Worm (Caenorhabditis elegans) whole organism, L2 larva: Measurements from ENCODE around the gene Y67D8C.7.

Experiments used
- ZK546.5 ChIP-seq: sonication (generic microtip); optimal IDR thresholded peaks from 2 replicates; lab custom pipeline; 2017; ENCODE audit warnings: missing biosample characterization, missing genetic modification characterization
- ceh-82 ChIP-seq: fragments of 150-350 bp; optimal IDR thresholded peaks from 2 replicates; lab custom pipeline; 2014; ENCODE audit warnings: missing biosample characterization, missing genetic modification characterization
- elt-1 ChIP-seq: fragments of 150-350 bp; optimal IDR thresholded peaks from 2 replicates; lab custom pipeline; 2014; ENCODE audit warnings: missing biosample characterization, missing genetic modification characterization
- elt-3 ChIP-seq: sonication (generic microtip); optimal IDR thresholded peaks from 2 replicates; lab custom pipeline; 2017; ENCODE audit warnings: missing biosample characterization, missing genetic modification characterization
- lsy-2 ChIP-seq, 2 experiments: fragments of 150-350 bp in 1 of 2; sonication (generic microtip) in 1 of 2; optimal IDR thresholded peaks; 2 replicates each; lab custom pipeline; 2014 to 2017; ENCODE audit warnings: missing biosample characterization in 2 of 2, missing genetic modification characterization in 2 of 2
- nhr-12 ChIP-seq: fragments of 150-350 bp; optimal IDR thresholded peaks from 2 replicates; lab custom pipeline; 2014; ENCODE audit warnings: missing biosample characterization, missing genetic modification characterization
- nhr-237 ChIP-seq: fragments of 150-350 bp; optimal IDR thresholded peaks from 2 replicates; lab custom pipeline; 2014; ENCODE audit warnings: missing biosample characterization, missing genetic modification characterization
- skn-1 ChIP-seq: sonication (generic microtip); optimal IDR thresholded peaks from 2 replicates; lab custom pipeline; 2017; ENCODE audit warnings: missing biosample characterization, missing genetic modification characterization
- sma-9 ChIP-seq, 2 experiments: fragments of 150-350 bp in 1 of 2; sonication (generic microtip) in 1 of 2; optimal IDR thresholded peaks; 2 replicates each; lab custom pipeline; 2014 to 2016; ENCODE audit warnings: missing genetic modification characterization in 2 of 2, mild to moderate bottlenecking in 1 of 2, missing biosample characterization in 1 of 2, missing compliant biosample characterization in 1 of 2, missing genetic modification reagents in 1 of 2, moderate library complexity in 1 of 2
- unc-39 ChIP-seq: fragments of 150-350 bp; optimal IDR thresholded peaks from 2 replicates; lab custom pipeline; 2014; ENCODE audit warnings: missing biosample characterization, missing genetic modification characterization

DNA sequence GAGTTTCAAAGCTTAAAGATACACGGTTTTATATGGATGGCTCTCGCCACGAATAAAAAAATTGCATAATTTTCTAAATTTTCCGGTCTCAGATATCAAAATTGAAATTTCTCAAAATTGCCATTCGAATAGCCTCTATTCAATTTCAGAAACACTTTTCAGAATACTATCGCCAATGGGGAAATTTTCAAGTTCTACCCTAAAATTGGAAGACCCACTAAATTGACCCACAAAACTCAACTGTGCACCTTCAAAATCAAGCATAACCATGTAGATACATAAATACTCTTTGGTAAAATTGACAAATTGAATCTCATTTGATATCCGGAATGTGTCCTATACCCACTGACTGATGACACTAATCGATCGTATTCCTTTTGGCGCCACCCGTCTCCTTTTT is 50.5 kb downstream of the Y67D8C.7 start:
- no peak for TF ChIP-seq sma-9 (GFP tag; optimal IDR thresholded peaks at IDR 0.05; lab: Kevin White, UChicago)
- no peak for TF ChIP-seq sma-9 (tag; optimal IDR thresholded peaks at IDR 0.05; lab: Kevin White, UChicago)
- TF ChIP-seq elt-1 (tag; lab: Kevin White, UChicago): no peak
- no peak for TF ChIP-seq ZK546.5 (tag; lab: Kevin White, UChicago)
- TF ChIP-seq nhr-12 (tag; lab: Kevin White, UChicago): no peak
- TF ChIP-seq ceh-82 (tag; lab: Kevin White, UChicago): no peak
- TF ChIP-seq skn-1 (tag; lab: Kevin White, UChicago): no peak
- TF ChIP-seq lsy-2 (tag; optimal IDR thresholded peaks at IDR 0.05; lab: Kevin White, UChicago): no peak
- no peak for TF ChIP-seq nhr-237 (tag; lab: Kevin White, UChicago)
- TF ChIP-seq unc-39 (tag; lab: Kevin White, UChicago): no peak
- TF ChIP-seq elt-3 (tag; lab: Kevin White, UChicago): no peak
